Fruit fly (Drosophila melanogaster) whole organism, adult: ENCODE results near the gene CG32436.

Experiments
- CG11617 ChIP-seq: fragments of 200-800 bp; sonication (Bioruptor generic); optimal IDR thresholded peaks from 2 replicates; lab custom pipeline; 2017; ENCODE audit warnings: mild to moderate bottlenecking, missing biosample characterization, missing genetic modification reagents, missing genetic modification characterization
- CG12768 ChIP-seq: fragments of 200-800 bp; sonication (Bioruptor generic); optimal IDR thresholded peaks from 2 replicates; lab custom pipeline; 2017; ENCODE audit warnings: missing biosample characterization, missing genetic modification characterization, mild to moderate bottlenecking, moderate library complexity, missing genetic modification reagents
- CG14711 ChIP-seq: fragments of 200-800 bp; sonication (Bioruptor generic); optimal IDR thresholded peaks from 2 replicates; lab custom pipeline; 2018; ENCODE audit warnings: missing biosample characterization, mild to moderate bottlenecking, missing genetic modification characterization, moderate library complexity
- CG1620 ChIP-seq: fragments of 200-800 bp; sonication (Bioruptor generic); optimal IDR thresholded peaks from 2 replicates; lab custom pipeline; 2016; ENCODE audit warnings: missing biosample characterization, missing genetic modification characterization
- CG33017 ChIP-seq: fragments of 200-800 bp; sonication (Bioruptor generic); optimal IDR thresholded peaks from 2 replicates; lab custom pipeline; 2018; ENCODE audit warnings: missing biosample characterization, mild to moderate bottlenecking, missing genetic modification characterization, moderate library complexity
- CG5204 ChIP-seq: fragments of 200-800 bp; sonication (Bioruptor generic); optimal IDR thresholded peaks from 2 replicates; lab custom pipeline; 2016; ENCODE audit warnings: missing biosample characterization, missing genetic modification characterization
- CG7045 ChIP-seq: fragments of 200-800 bp; sonication (Bioruptor generic); optimal IDR thresholded peaks from 2 replicates; lab custom pipeline; 2017; ENCODE audit warnings: missing biosample characterization, mild to moderate bottlenecking, missing genetic modification characterization
- CG7101 ChIP-seq: fragments of 200-800 bp; sonication (Bioruptor generic); optimal IDR thresholded peaks from 2 replicates; lab custom pipeline; 2018; ENCODE audit warnings: missing biosample characterization, mild to moderate bottlenecking, missing genetic modification characterization, moderate library complexity
- Clk ChIP-seq: fragments of 200-800 bp; sonication (Bioruptor generic); optimal IDR thresholded peaks from 2 replicates; lab custom pipeline; 2017; ENCODE audit warnings: missing biosample characterization, missing genetic modification characterization
- Crg-1 ChIP-seq: fragments of 200-800 bp; sonication (Bioruptor generic); optimal IDR thresholded peaks from 2 replicates; lab custom pipeline; 2016; ENCODE audit warnings: missing biosample characterization, missing genetic modification characterization
- Hr96 ChIP-seq: fragments of 200-800 bp; sonication (Bioruptor generic); optimal IDR thresholded peaks from 2 replicates; lab custom pipeline; 2016; ENCODE audit warnings: missing biosample characterization, missing genetic modification characterization
- Mnt ChIP-seq: fragments of 200-800 bp; sonication (Bioruptor generic); optimal IDR thresholded peaks from 2 replicates; lab custom pipeline; 2016; ENCODE audit warnings: missing biosample characterization, mild to moderate bottlenecking, missing genetic modification characterization
- bab1 ChIP-seq: fragments of 200-800 bp; sonication (Bioruptor generic); optimal IDR thresholded peaks from 3 replicates; lab custom pipeline; 2019; ENCODE audit warnings: missing biosample characterization, mild to moderate bottlenecking, missing genetic modification characterization, moderate library complexity
- cic ChIP-seq: fragments of 200-800 bp; sonication (Bioruptor generic); optimal IDR thresholded peaks from 2 replicates; lab custom pipeline; 2017; ENCODE audit warnings: missing biosample characterization, mild to moderate bottlenecking, missing genetic modification characterization, moderate library complexity
- cnc ChIP-seq, 2 experiments: fragments of >200 bp; optimal IDR thresholded peaks; 2 replicates each; lab custom pipeline; 2017
- kay ChIP-seq: fragments of 200-800 bp; sonication (Bioruptor generic); peaks from one replicate; lab custom pipeline; 2016; ENCODE audit warnings: missing biosample characterization, missing genetic modification characterization, borderline replicate concordance
- ovo ChIP-seq: fragments of 200-800 bp; sonication (Bioruptor generic); optimal IDR thresholded peaks from 2 replicates; lab custom pipeline; 2016; ENCODE audit warnings: missing biosample characterization, missing genetic modification characterization
- pad ChIP-seq: fragments of 200-800 bp; sonication (Bioruptor generic); optimal IDR thresholded peaks from 3 replicates; lab custom pipeline; 2017; ENCODE audit warnings: missing biosample characterization, missing genetic modification characterization, mild to moderate bottlenecking, moderate library complexity, missing genetic modification reagents
- tj ChIP-seq: fragments of 200-800 bp; sonication (Bioruptor generic); optimal IDR thresholded peaks from 3 replicates; lab custom pipeline; 2017; ENCODE audit warnings: missing biosample characterization, mild to moderate bottlenecking, missing genetic modification characterization, moderate library complexity
- toe ChIP-seq: fragments of 200-800 bp; sonication (Bioruptor generic); optimal IDR thresholded peaks from 2 replicates; lab custom pipeline; 2016; ENCODE audit warnings: missing biosample characterization, missing genetic modification characterization

CG32436 gene

DNA sequence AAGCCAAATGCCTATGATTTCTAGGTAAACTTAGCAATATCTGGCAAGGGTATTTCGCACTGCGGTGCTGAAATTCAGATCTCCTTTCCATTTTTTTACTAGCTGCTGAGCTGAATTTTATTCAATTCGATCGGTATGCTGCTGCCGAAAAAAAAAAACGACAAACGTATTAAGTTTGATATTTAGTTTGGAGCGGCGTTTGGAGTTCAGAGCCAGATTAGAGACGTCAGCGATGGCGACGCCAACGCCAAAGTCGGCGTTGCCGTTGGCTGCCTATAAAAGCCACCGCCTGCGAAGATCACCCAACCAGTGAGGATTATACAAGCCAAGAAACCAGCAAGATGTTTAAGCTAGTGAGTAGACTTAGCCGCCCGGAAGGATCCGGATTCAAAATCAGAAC, 43.6 kb upstream of the CG32436 start, which contains the start of gene Cpr78Cc:
Gene Cpr78Cc (plus strand): TSS at position 301 of the 400 bp plus-strand sequence.
- no peak for TF ChIP-seq toe (GFP tag; lab: Kevin White, UChicago)
- no peak for TF ChIP-seq ovo (GFP tag; lab: Kevin White, UChicago)
- TF ChIP-seq CG12768 = no peak
- no peak for TF ChIP-seq pad (GFP tag; lab: Kevin White, UChicago)
- no peak for TF ChIP-seq CG14711 (tag; lab: Kevin White, UChicago)
- no peak for TF ChIP-seq cnc (optimal IDR thresholded peaks at IDR 0.05; lab: Kevin White, UChicago)
- no peak for TF ChIP-seq CG33017
- TF ChIP-seq Mnt (GFP tag; lab: Kevin White, UChicago) = no peak
- TF ChIP-seq CG7045 (GFP tag; lab: Kevin White, UChicago) = no peak
- TF ChIP-seq CG5204 (GFP tag; lab: Kevin White, UChicago) = no peak
- no peak for TF ChIP-seq tj (GFP tag; lab: Kevin White, UChicago)
- TF ChIP-seq CG1620 (GFP tag; lab: Kevin White, UChicago) = no peak
- no peak for TF ChIP-seq CG11617 (GFP tag; lab: Kevin White, UChicago)
- TF ChIP-seq kay (GFP tag; lab: Kevin White, UChicago) = no peak
- TF ChIP-seq bab1 (GFP tag; lab: Kevin White, UChicago) = no peak
- TF ChIP-seq Hr96 = no peak
- TF ChIP-seq Clk (GFP tag; lab: Kevin White, UChicago) = no peak

- TF ChIP-seq CG1620 (GFP tag; lab: Kevin White, UChicago) = no peak
These were observed 41.9 kb upstream of the CG32436 start for dm6 chr3L:21301737-21302487.

DNA sequence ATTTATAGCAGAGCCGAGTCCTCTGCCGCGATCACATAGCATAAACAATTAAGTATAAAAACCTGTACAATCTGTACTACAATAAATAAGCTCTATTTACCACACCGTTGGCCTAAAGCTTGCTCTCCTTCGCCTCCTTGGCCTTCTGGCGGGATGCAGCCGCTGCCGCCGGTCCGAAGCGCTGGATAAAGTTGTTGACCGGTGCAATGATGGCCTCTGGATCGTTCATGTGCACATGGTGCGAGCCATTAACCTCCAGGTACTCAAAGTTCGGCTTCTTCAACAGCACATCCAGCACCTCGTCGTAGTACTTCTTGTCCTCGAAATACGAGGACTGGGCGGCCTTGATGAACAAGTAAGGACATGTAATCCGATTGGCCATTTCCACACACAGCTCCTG, 41.3 kb upstream of the CG32436 start:
- TF ChIP-seq cic (GFP tag; lab: Kevin White, UChicago) (no peak), CG7101 (tag; lab: Kevin White, UChicago) (no peak), CG33017 (no peak), Hr96 (no peak), CG11617 (GFP tag; lab: Kevin White, UChicago) (no peak), kay (GFP tag; lab: Kevin White, UChicago) (no peak), tj (GFP tag; lab: Kevin White, UChicago) (no peak), ovo (GFP tag; lab: Kevin White, UChicago) (no peak), Crg-1 (GFP tag; lab: Kevin White, UChicago) (no peak), pad (GFP tag; lab: Kevin White, UChicago) (no peak), CG7045 (GFP tag; lab: Kevin White, UChicago) (no peak), Clk (GFP tag; lab: Kevin White, UChicago) (no peak), CG12768 (no peak), CG14711 (tag; lab: Kevin White, UChicago) (no peak), toe (GFP tag; lab: Kevin White, UChicago) (no peak), CG1620 (GFP tag; lab: Kevin White, UChicago) (no peak)

DNA sequence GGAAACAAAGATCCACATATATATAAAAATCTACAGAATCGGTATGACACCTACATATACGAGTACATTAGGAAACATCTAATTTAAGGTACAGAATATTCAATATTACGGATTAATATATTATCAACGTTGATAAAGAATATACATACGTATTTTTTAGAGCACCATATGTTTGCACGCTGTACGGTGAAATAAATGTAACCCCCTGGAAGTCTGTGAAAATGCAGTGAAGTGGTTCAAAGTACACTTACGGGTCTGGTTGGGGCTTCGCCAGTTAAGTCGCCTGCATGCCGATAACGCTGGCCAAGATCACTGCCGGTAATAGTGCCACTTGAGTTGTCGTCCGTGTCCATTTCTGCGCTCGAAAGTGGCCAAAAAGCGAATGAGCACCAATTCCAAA, 40.2 kb upstream of the CG32436 start:
- TF ChIP-seq toe (GFP tag; lab: Kevin White, UChicago) (no peak), CG12768 (peak; percentile 42), kay (GFP tag; lab: Kevin White, UChicago) (peak; percentile 91)

DNA sequence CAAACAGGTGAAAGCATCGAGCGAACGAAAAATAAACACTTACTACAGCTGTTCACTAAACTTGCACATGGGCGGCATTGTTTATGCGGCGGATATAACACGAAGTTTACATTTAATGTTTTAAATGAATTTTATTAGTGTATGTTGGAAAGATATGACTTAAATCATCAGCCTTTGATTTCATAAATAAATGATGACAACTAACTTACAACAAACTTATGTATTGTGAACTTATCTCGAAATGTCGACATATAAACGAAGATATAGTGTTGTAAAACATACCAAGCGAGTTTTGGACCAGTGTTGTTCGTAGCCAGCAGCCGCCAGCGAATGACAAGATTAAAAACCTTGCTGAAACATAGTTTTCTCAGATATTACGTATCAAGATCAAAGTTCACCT, 39.4 kb upstream of the CG32436 start, which contains the start of the genes CG11309 and CG7632:
Gene CG11309 (minus strand): TSS at position 259 of the 400 bp plus-strand sequence.
Gene CG7632 (plus strand): TSS at position 298 of the 400 bp plus-strand sequence.
- TF ChIP-seq Hr96 = peak; percentile 99
- TF ChIP-seq cic (GFP tag; lab: Kevin White, UChicago) = peak; percentile 96
- peak; percentile 100 for TF ChIP-seq CG7101 (tag; lab: Kevin White, UChicago)
- TF ChIP-seq pad (GFP tag; lab: Kevin White, UChicago) = peak; percentile 96
- peak; percentile 98 for TF ChIP-seq ovo (GFP tag; lab: Kevin White, UChicago)
- TF ChIP-seq Clk (GFP tag; lab: Kevin White, UChicago) = peak; percentile 98
- peak; percentile 99 for TF ChIP-seq Mnt (GFP tag; lab: Kevin White, UChicago)
- peak; percentile 99 for TF ChIP-seq toe (GFP tag; lab: Kevin White, UChicago)
- peak; percentile 100 for TF ChIP-seq bab1 (GFP tag; lab: Kevin White, UChicago)
- TF ChIP-seq kay (GFP tag; lab: Kevin White, UChicago) = peak; percentile 98
- peak; percentile 99 for TF ChIP-seq CG1620 (GFP tag; lab: Kevin White, UChicago)
- peak; percentile 100 for TF ChIP-seq CG33017
- TF ChIP-seq CG14711 (tag; lab: Kevin White, UChicago) = peak; percentile 99
- peak; percentile 99 for TF ChIP-seq CG5204 (GFP tag; lab: Kevin White, UChicago)
- peak; percentile 100 for TF ChIP-seq CG12768
- TF ChIP-seq CG7045 (GFP tag; lab: Kevin White, UChicago) = peak; percentile 100
- peak; percentile 96 for TF ChIP-seq tj (GFP tag; lab: Kevin White, UChicago)
- TF ChIP-seq CG11617 (GFP tag; lab: Kevin White, UChicago) = peak; percentile 100
- no peak for TF ChIP-seq cnc (optimal IDR thresholded peaks at IDR 0.05; lab: Kevin White, UChicago)
- TF ChIP-seq Crg-1 (GFP tag; lab: Kevin White, UChicago) = peak; percentile 99
